Worm (Caenorhabditis elegans): ENCODE results near the gene ddl-3.
"Not testable (repeated sequence)": the region's sequence is repeated elsewhere in the genome, so short reads cannot be mapped to it uniquely, and the experiment has no call there.

DNA sequence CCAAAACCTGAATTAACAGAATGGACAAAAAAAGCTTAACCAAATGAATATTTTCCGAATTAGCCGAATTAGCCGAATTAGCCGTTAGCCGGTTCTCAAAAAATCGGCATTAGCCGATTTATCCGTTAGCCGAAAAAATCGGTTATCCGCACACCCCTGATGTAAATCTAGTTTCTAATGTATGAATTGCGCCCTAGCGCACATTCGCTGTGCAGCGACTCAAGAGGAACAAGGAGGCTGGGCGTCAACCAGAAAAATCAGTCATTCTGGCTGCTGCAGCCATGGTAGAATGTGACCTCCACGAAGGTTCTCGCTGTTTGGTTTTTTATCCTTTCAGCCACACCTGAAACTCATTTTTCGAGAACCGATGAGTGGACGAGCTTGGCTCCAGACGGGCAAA, 52.4 kb downstream of the ddl-3 start:
- not testable (repeated sequence) for TF ChIP-seq nhr-19 (GFP tag; conservative IDR thresholded peaks at IDR 0.05); swsn-7 (tag; optimal IDR thresholded peaks at IDR 0.05); ztf-11 (tag; optimal IDR thresholded peaks at IDR 0.05); lin-39 (tag; optimal IDR thresholded peaks at IDR 0.05); nhr-85 (tag); nhr-90 (tag; optimal IDR thresholded peaks at IDR 0.05; ENCODE audit: poor library complexity); nhr-28 (tag; optimal IDR thresholded peaks at IDR 0.05)

All from whole organism, L1 larva.